Fruit fly (Drosophila melanogaster): ENCODE results near the gene CG7968.

Gene CG7968

dm6 chr2L:13835002-13835910 is 13.9 kb upstream of the CG7968 start, which contains the start of the genes mRpS23 and CenG1A (continued):
- TF ChIP-seq Sox102F (GFP tag; optimal IDR thresholded peaks at IDR 0.05): peak; percentile 100
- TF ChIP-seq CG13424 (tag; optimal IDR thresholded peaks at IDR 0.05): peak; percentile 100
- TF ChIP-seq sens (GFP tag): peak; percentile 100
- peak; percentile 100 for TF ChIP-seq CG2199 (GFP tag; IDR thresholded peaks at IDR 0.05)
- TF ChIP-seq Meics (GFP tag; optimal IDR thresholded peaks at IDR 0.05): peak; percentile 100
- no peak for TF ChIP-seq Dfd (GFP tag; optimal IDR thresholded peaks at IDR 0.05)
- peak; percentile 95 for TF ChIP-seq grn (GFP tag; optimal IDR thresholded peaks at IDR 0.05)
- peak; percentile 88 for TF ChIP-seq z (GFP tag; IDR thresholded peaks at IDR 0.05)
- peak; percentile 100 for TF ChIP-seq E2f1 (GFP tag; IDR thresholded peaks at IDR 0.05)
- peak; percentile 100 for TF ChIP-seq gro (GFP tag; optimal IDR thresholded peaks at IDR 0.05)
- peak; percentile 100 for TF ChIP-seq ind (GFP tag; optimal IDR thresholded peaks at IDR 0.05)
- TF ChIP-seq Hey (tag; optimal IDR thresholded peaks at IDR 0.05): peak; percentile 99
- TF ChIP-seq zen (tag; optimal IDR thresholded peaks at IDR 0.05): peak; percentile 100
- TF ChIP-seq CG13894 (tag; optimal IDR thresholded peaks at IDR 0.05): peak; percentile 99
- peak; percentile 99 for TF ChIP-seq ro (GFP tag; IDR thresholded peaks at IDR 0.05)
- peak; percentile 99 for TF ChIP-seq dm (GFP tag; optimal IDR thresholded peaks at IDR 0.05)
- peak; percentile 100 for TF ChIP-seq CG3065 (GFP tag; optimal IDR thresholded peaks at IDR 0.05)
- TF ChIP-seq hth (optimal IDR thresholded peaks at IDR 0.05): no peak
- TF ChIP-seq NfI (GFP tag; optimal IDR thresholded peaks at IDR 0.05): peak; percentile 100
- TF ChIP-seq inv (GFP tag; IDR thresholded peaks at IDR 0.05; ENCODE audit: partially characterized antibody): peak; percentile 77
- TF ChIP-seq vnd (GFP tag; IDR thresholded peaks at IDR 0.05; ENCODE audit: partially characterized antibody): peak; percentile 85
- TF ChIP-seq Scr (GFP tag; IDR thresholded peaks at IDR 0.05; ENCODE audit: partially characterized antibody): peak; percentile 89
- TF ChIP-seq Lpt (GFP tag; optimal IDR thresholded peaks at IDR 0.05): no peak
- TF ChIP-seq bigmax (GFP tag; optimal IDR thresholded peaks at IDR 0.05): peak; percentile 89
- TF ChIP-seq Max (GFP tag; optimal IDR thresholded peaks at IDR 0.05): peak; percentile 100
- TF ChIP-seq sima (GFP tag; optimal IDR thresholded peaks at IDR 0.05): peak; percentile 98
- TF ChIP-seq ewg (GFP tag; optimal IDR thresholded peaks at IDR 0.05): peak; percentile 99
- peak; percentile 100 for TF ChIP-seq Mad (GFP tag; optimal IDR thresholded peaks at IDR 0.05)
- TF ChIP-seq CG7786 (GFP tag; optimal IDR thresholded peaks at IDR 0.05): peak; percentile 100
- TF ChIP-seq jing (GFP tag; optimal IDR thresholded peaks at IDR 0.05): peak; percentile 100
- TF ChIP-seq CG13123 (GFP tag; optimal IDR thresholded peaks at IDR 0.05): peak; percentile 99
- TF ChIP-seq CG17359 (tag; optimal IDR thresholded peaks at IDR 0.05): peak; percentile 100
- peak; percentile 100 for TF ChIP-seq esg (GFP tag; conservative IDR thresholded peaks at IDR 0.05)
- peak; percentile 99 for TF ChIP-seq CG8290 (GFP tag; optimal IDR thresholded peaks at IDR 0.05)
- TF ChIP-seq CG8290 (tag; optimal IDR thresholded peaks at IDR 0.05): peak; percentile 98 to 100
- peak in 1 of 2 experiments; percentile 100 for TF ChIP-seq Eip74EF (GFP tag; optimal IDR thresholded peaks at IDR 0.05)
- peak; percentile 100 for TF ChIP-seq Atf6 (GFP tag; IDR thresholded peaks at IDR 0.05)
- peak in 1 of 2 experiments; percentile 62 for TF ChIP-seq eve (GFP tag; optimal IDR thresholded peaks at IDR 0.05)
- TF ChIP-seq CG3407 (GFP tag; optimal IDR thresholded peaks at IDR 0.05): peak; percentile 99
- TF ChIP-seq Ravus (GFP tag; IDR thresholded peaks at IDR 0.05): peak; percentile 99
- TF ChIP-seq pho (GFP tag; optimal IDR thresholded peaks at IDR 0.05): peak; percentile 100
- TF ChIP-seq CG34224 (GFP tag; IDR thresholded peaks at IDR 0.05; ENCODE audit: partially characterized antibody): peak; percentile 81
- TF ChIP-seq h (optimal IDR thresholded peaks at IDR 0.05): no peak
- peak; percentile 86 for TF ChIP-seq HLHmδ (GFP tag; optimal IDR thresholded peaks at IDR 0.05)
- peak; percentile 100 for TF ChIP-seq CG2875 (GFP tag; optimal IDR thresholded peaks at IDR 0.05)
- peak; percentile 100 for TF ChIP-seq CG1602 (GFP tag; optimal IDR thresholded peaks at IDR 0.05)
- TF ChIP-seq CG15514 (GFP tag; optimal IDR thresholded peaks at IDR 0.05): peak; percentile 96
- peak in 1 of 3 experiments; percentile 99 for TF ChIP-seq lola (GFP tag; optimal IDR thresholded peaks at IDR 0.05)
- TF ChIP-seq scrt (GFP tag; optimal IDR thresholded peaks at IDR 0.05): peak; percentile 99
